Worm (Caenorhabditis elegans) whole organism, midembryonic: ENCODE results near the gene wrt-10.

ENCODE experiments used
- T22C8.4 ChIP-seq: fragments of 200-800 bp; sonication (Bioruptor generic); IDR thresholded peaks from 2 replicates; pipeline ENCODE4 v1.3.6; 2022; ENCODE audit warnings: missing genetic modification characterization, missing compliant biosample characterization
- cog-1 ChIP-seq: sonication (generic microtip); optimal IDR thresholded peaks from 2 replicates; lab custom pipeline; 2016; ENCODE audit warnings: missing genetic modification characterization, missing compliant biosample characterization
- flt-1 ChIP-seq: fragments of 200-800 bp; sonication (Bioruptor generic); IDR thresholded peaks from 2 replicates; pipeline ENCODE4 v1.3.6; 2022; ENCODE audit warnings: missing genetic modification characterization, missing compliant biosample characterization
- klf-2 ChIP-seq: fragments of 200-800 bp; sonication (Bioruptor generic); conservative IDR thresholded peaks from 2 replicates; pipeline ENCODE4 v1.3.6; 2022; ENCODE audit warnings: missing genetic modification reagents, missing genetic modification characterization, missing compliant biosample characterization
- med-1 ChIP-seq: sonication (generic microtip); optimal IDR thresholded peaks from 2 replicates; lab custom pipeline; 2017; ENCODE audit warnings: missing genetic modification characterization, mild to moderate bottlenecking, missing compliant biosample characterization, antibody characterized with exemption, missing genetic modification reagents; ENCODE audit not compliant: insufficient read depth
- ref-1 ChIP-seq: fragments of 200-800 bp; sonication (Bioruptor generic); conservative IDR thresholded peaks from 2 replicates; pipeline ENCODE4 v1.3.6; 2022; ENCODE audit warnings: missing genetic modification reagents, missing genetic modification characterization, missing compliant biosample characterization
- tab-1 ChIP-seq: fragments of 200-800 bp; sonication (Bioruptor generic); IDR thresholded peaks from 2 replicates; pipeline ENCODE4 v1.3.6; 2022; ENCODE audit warnings: missing genetic modification characterization, missing compliant biosample characterization
- ztf-23 ChIP-seq: fragments of 200-800 bp; sonication (Bioruptor generic); IDR thresholded peaks from 2 replicates; pipeline ENCODE4 v1.3.6; 2022; ENCODE audit warnings: missing genetic modification reagents, missing genetic modification characterization, missing compliant biosample characterization
- ztf-29 ChIP-seq: fragments of 200-800 bp; sonication (Bioruptor generic); IDR thresholded peaks from 2 replicates; pipeline ENCODE4 v1.3.6; 2022; ENCODE audit warnings: missing genetic modification reagents, missing genetic modification characterization, missing compliant biosample characterization

wrt-10 gene

DNA sequence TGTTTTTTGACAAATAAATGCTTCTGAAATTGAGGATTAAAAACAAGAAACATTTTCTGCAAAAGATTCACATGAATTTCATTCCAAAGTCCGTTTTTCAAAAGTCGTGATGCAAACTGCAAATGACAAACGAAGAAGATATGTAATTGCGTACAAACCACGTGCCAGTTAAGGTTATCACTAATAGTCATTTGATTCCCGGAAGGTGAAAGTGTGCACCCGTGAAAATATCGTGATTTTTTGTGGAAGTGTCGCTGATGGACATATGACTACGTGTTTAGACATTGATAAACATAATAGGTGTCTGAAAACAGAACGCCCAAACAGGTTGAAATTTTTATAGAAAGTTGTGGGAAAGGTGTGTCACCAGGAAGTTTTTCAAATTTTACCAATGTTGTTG is 6.2 kb downstream of the wrt-10 start:
- TF ChIP-seq klf-2, result no peak
- no peak for TF ChIP-seq tab-1 (GFP tag; lab: Robert Waterston, UW)
- no peak for TF ChIP-seq ztf-29
- no peak for TF ChIP-seq ref-1
- no peak for TF ChIP-seq cog-1 (tag; lab: Kevin White, UChicago)
- no peak for TF ChIP-seq ztf-23 (GFP tag; lab: Robert Waterston, UW)
- no peak for TF ChIP-seq flt-1 (GFP tag; lab: Robert Waterston, UW)

DNA sequence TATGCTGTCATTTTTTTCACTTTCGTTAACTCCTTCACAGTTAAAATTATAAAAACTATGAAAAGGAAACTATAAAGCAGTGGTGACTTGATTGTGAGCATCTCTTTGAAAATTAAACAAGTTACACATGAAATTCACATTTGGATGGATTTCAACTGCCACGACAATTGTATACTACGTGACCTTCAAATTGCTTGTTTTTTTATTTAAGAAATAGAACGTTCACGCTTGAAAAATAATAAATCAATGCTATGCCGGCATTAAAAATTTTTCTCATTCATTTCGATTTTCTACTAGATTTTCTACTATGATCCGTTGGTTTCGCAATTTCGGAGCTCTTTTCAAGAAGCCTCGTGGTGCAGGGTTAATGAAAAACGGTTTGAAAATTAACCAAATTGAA is 8.9 kb downstream of the wrt-10 start, which contains the start of the genes ZK1290.7 and rnh-1.1:
Gene ZK1290.7, minus strand, starts transcription at position 101 of the 400 bp plus-strand sequence.
Gene rnh-1.1, plus strand, starts transcription at position 281 of the 400 bp plus-strand sequence.
- TF ChIP-seq med-1 (GFP tag; lab: Kevin White, UChicago), result no peak
- TF ChIP-seq klf-2, result no peak
- TF ChIP-seq ref-1, result no peak
- no peak for TF ChIP-seq tab-1 (GFP tag; lab: Robert Waterston, UW)
- no peak for TF ChIP-seq ztf-23 (GFP tag; lab: Robert Waterston, UW)
- no peak for TF ChIP-seq T22C8.4 (GFP tag; lab: Robert Waterston, UW)
- no peak for TF ChIP-seq ztf-29
- no peak for TF ChIP-seq flt-1 (GFP tag; lab: Robert Waterston, UW)
- no peak for TF ChIP-seq cog-1 (tag; lab: Kevin White, UChicago)

DNA sequence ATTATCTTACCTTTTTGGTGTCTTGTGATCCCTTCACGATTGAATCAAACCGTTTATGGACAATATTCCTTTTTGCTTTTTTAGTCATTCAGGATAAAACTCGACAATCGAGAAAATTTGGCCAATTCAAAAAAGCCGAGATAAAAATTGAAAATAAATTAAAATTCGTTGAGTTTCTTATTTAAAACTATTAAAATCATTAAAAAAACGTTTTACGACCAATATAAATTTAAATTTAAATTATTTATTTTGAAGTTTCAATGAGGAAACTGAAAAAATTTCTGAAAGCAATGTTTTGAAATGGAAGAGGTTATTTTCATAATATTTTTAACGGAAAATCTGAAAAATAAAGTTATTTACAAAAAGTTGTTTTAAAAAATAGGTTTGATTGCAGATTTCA is 11.1 kb downstream of the wrt-10 start, which contains the start of gene ZK1290.15:
Gene ZK1290.15, plus strand, starts transcription at position 301 of the 400 bp plus-strand sequence.
- TF ChIP-seq ref-1 (no peak), cog-1 (tag; lab: Kevin White, UChicago) (no peak), T22C8.4 (GFP tag; lab: Robert Waterston, UW) (no peak)

DNA sequence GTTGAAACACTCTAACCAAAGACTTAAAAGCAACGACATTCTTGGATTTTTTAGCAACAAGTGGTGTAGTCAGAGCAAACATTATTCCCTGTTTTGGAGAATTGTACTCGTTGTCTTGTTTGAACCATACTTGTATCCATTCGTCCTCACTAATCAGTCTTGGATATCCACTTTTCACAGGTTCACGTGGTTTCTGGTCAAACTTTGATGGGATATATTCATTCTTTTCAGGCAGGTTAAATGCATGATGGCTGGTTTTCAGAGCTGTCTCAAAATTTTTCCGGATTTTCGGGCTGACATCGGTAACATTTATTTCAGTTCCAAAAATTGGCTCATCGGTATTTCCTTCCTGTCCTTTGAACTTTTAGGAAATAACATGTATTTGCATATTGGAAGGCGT is 12.9 kb downstream of the wrt-10 start:
- TF ChIP-seq ref-1 (no peak), T22C8.4 (GFP tag; lab: Robert Waterston, UW) (no peak), ztf-29 (no peak), klf-2 (no peak), ztf-23 (GFP tag; lab: Robert Waterston, UW) (no peak), med-1 (GFP tag; lab: Kevin White, UChicago) (no peak), tab-1 (GFP tag; lab: Robert Waterston, UW) (no peak), flt-1 (GFP tag; lab: Robert Waterston, UW) (no peak), cog-1 (tag; lab: Kevin White, UChicago) (no peak)

DNA sequence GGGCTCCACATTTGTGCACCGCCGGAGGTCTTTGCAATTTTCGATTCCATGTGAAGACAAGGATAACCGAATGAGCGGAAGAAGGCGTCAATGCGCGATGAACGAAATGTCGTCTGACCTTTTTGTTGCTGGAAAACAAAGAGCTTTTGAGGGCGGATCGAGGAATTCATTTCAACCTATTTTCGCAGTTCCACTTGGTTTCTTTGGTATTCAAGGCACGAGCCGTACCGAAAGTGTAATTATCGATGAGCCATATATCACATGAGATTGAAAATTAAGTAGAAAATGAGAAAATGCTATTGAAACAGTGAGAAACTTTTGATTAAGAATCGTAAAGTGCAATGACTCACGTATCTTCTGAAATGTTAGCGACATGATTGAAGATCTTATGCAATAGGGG is 15.1 kb downstream of the wrt-10 start, which contains the start of gene glb-9:
Gene glb-9, minus strand, starts transcription at position 101 of the 400 bp plus-strand sequence.
- TF ChIP-seq tab-1 (GFP tag; lab: Robert Waterston, UW) (no peak), med-1 (GFP tag; lab: Kevin White, UChicago) (no peak), klf-2 (no peak), ztf-23 (GFP tag; lab: Robert Waterston, UW) (no peak), flt-1 (GFP tag; lab: Robert Waterston, UW) (no peak), ref-1 (no peak), cog-1 (tag; lab: Kevin White, UChicago) (no peak), T22C8.4 (GFP tag; lab: Robert Waterston, UW) (no peak), ztf-29 (no peak)

DNA sequence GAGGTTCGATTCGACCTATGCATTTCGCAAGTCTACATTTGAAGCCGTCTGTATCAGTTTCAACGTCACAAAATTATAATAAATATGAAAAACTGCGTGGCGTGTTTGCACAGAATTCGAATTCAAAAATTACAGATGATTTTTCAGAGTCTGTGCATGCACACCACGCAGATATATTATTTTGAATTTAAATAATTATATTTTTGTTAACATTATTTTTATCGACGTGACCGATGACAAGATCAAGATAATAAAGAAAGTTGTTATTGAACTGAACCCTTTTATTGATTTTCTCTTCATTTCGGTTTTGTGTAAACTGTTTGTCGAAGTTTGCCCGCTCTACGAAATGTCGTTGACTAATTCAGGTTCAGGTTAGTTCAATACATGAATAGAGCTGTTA is 29.4 kb downstream of the wrt-10 start, which contains the start of gene C28F5.1:
Gene C28F5.1, plus strand, starts transcription at position 301 of the 400 bp plus-strand sequence.
- no peak for TF ChIP-seq ztf-29
- no peak for TF ChIP-seq ztf-23 (GFP tag; lab: Robert Waterston, UW)
- TF ChIP-seq med-1 (GFP tag; lab: Kevin White, UChicago), result no peak
- no peak for TF ChIP-seq cog-1 (tag; lab: Kevin White, UChicago)
- TF ChIP-seq T22C8.4 (GFP tag; lab: Robert Waterston, UW), result no peak
- no peak for TF ChIP-seq flt-1 (GFP tag; lab: Robert Waterston, UW)
- no peak for TF ChIP-seq ref-1
- no peak for TF ChIP-seq klf-2
- TF ChIP-seq tab-1 (GFP tag; lab: Robert Waterston, UW), result no peak

DNA sequence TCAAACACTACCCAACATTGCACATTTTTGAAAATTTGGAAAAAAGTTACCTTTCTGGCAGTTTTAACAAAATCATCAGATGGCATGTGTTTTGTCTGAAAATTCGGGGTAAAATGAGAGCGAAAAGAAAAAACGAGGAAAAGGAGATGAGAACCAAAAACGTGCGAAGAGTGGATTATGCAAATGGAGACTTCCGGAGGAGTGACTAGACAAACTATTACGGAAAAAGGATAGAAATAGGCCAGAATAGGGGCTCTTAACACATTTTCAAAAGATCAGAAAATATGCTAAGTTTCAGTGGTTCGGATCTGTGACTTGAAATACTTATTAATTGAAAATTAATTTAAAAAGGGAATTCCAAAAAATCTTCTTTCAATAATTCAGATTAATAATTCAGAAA is 35.0 kb downstream of the wrt-10 start, which contains the start of gene srab-14:
Gene srab-14, minus strand, starts transcription at position 101 of the 400 bp plus-strand sequence.
- TF ChIP-seq tab-1 (GFP tag; lab: Robert Waterston, UW), result no peak
- TF ChIP-seq T22C8.4 (GFP tag; lab: Robert Waterston, UW), result no peak

DNA sequence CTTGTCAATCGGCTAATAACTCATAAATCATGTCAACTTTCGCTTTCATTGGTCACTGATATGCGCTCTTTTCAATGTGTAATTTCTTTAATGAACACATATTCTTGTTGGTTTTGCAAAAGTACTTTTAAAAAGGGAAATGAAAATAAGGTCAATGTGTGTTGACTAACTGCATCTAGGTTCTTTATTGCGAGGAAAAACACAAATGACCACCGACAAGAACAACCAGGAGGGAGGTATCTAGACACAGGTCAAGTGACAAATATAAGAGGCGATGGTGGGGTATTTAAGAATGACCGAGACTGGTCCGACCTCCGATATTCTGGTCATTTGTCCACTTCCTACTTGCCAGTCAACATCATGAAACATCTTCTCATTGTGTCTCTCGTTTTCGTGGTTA is 38.3 kb downstream of the wrt-10 start, which contains the start of gene spi-1:
Gene spi-1, plus strand, starts transcription at position 178 of the 400 bp plus-strand sequence.
- TF ChIP-seq T22C8.4 (GFP tag; lab: Robert Waterston, UW), result no peak
- no peak for TF ChIP-seq cog-1 (tag; lab: Kevin White, UChicago)
- TF ChIP-seq tab-1 (GFP tag; lab: Robert Waterston, UW), result no peak
- TF ChIP-seq klf-2, result no peak
- TF ChIP-seq med-1 (GFP tag; lab: Kevin White, UChicago), result no peak
- no peak for TF ChIP-seq ztf-29

DNA sequence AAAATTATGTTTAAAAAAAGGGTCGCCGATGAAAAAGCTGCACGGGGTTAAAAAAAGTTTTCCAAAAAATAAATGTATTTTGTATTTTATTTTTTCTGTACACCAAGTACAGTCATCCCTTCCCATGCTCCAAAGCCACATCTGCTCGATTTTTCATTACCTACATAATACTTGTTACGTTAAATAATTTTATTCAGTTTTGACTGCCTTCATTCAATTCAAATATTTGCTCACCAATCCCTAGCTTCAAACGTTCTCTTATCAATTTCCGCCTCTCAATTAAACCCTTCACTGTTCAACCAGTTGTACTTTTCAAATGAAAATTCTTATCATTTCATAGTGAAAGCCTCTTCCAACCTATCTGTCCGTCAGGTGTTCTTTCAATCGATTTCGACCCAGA is 40.2 kb downstream of the wrt-10 start, which contains the start of gene R10H1.1:
Gene R10H1.1, plus strand, starts transcription at position 301 of the 400 bp plus-strand sequence.
- TF ChIP-seq ztf-23 (GFP tag; lab: Robert Waterston, UW) (no peak), ref-1 (no peak), flt-1 (GFP tag; lab: Robert Waterston, UW) (no peak), cog-1 (tag; lab: Kevin White, UChicago) (no peak), med-1 (GFP tag; lab: Kevin White, UChicago) (no peak), T22C8.4 (GFP tag; lab: Robert Waterston, UW) (no peak), ztf-29 (no peak), klf-2 (no peak)

DNA sequence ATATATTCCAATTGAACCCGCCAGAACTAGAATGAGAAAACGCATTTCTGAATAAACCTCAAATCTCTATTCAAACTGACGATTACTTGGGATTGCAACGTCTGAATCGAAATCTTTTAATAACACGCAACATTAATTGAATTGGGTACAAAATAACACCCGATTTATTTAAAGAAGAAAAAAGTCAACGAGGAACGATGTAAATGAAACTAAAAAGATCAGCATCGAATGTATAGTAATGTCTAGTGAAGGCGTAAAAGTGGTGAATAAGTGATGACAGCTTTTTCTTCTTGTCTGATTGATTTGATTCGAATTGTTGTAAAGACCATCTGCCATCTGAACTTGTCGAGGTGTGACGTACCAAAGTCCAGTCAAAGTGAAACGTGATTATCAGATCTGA is 40.8 kb downstream of the wrt-10 start, which contains the start of gene nas-23:
Gene nas-23, minus strand, starts transcription at position 101 of the 400 bp plus-strand sequence.
- TF ChIP-seq klf-2 (no peak), med-1 (GFP tag; lab: Kevin White, UChicago) (no peak), tab-1 (GFP tag; lab: Robert Waterston, UW) (no peak), flt-1 (GFP tag; lab: Robert Waterston, UW) (no peak), T22C8.4 (GFP tag; lab: Robert Waterston, UW) (no peak)
